Worm (Caenorhabditis elegans) whole organism, early embryonic: ENCODE measurements around the gene pfk-1.2.

Experiments
- B0310.2 ChIP-seq: sonication (generic microtip); optimal IDR thresholded peaks from 2 replicates; lab custom pipeline; 2016; ENCODE audit warnings: mild to moderate bottlenecking, missing genetic modification characterization, missing compliant biosample characterization
- F13C5.2 ChIP-seq: sonication (generic microtip); optimal IDR thresholded peaks from 2 replicates; lab custom pipeline; 2017; ENCODE audit warnings: mild to moderate bottlenecking, missing genetic modification characterization, inconsistent platforms, missing compliant biosample characterization
- aly-1 ChIP-seq: sonication (generic microtip); optimal IDR thresholded peaks from 2 replicates; lab custom pipeline; 2016; ENCODE audit warnings: missing genetic modification characterization, missing compliant biosample characterization
- ama-1 ChIP-seq: fragments of 150-350 bp; optimal IDR thresholded peaks from 2 replicates; lab custom pipeline; 2014
- ceh-13 ChIP-seq: fragments of 200-800 bp; sonication (Bioruptor generic); optimal IDR thresholded peaks from 2 replicates; lab custom pipeline; 2018; ENCODE audit warnings: mild to moderate bottlenecking, missing genetic modification characterization, missing compliant biosample characterization
- ceh-36 ChIP-seq: sonication (generic microtip); optimal IDR thresholded peaks from 2 replicates; lab custom pipeline; 2016; ENCODE audit warnings: missing genetic modification characterization, inconsistent platforms, missing compliant biosample characterization
- ets-7 ChIP-seq: sonication (generic microtip); optimal IDR thresholded peaks from 2 replicates; lab custom pipeline; 2016; ENCODE audit warnings: missing genotype, missing genetic modification characterization, missing compliant biosample characterization
- flt-1 ChIP-seq: fragments of 200-800 bp; sonication (Bioruptor generic); IDR thresholded peaks from 2 replicates; pipeline ENCODE4 v1.3.6; 2022; ENCODE audit warnings: missing genetic modification characterization, missing compliant biosample characterization
- hmbx-1 ChIP-seq: sonication (generic microtip); optimal IDR thresholded peaks from 2 replicates; lab custom pipeline; 2016; ENCODE audit warnings: mild to moderate bottlenecking, missing genetic modification characterization, missing compliant biosample characterization
- hmg-4 ChIP-seq: fragments of 200-800 bp; sonication (Bioruptor generic); optimal IDR thresholded peaks from 2 replicates; lab custom pipeline; 2018; ENCODE audit warnings: mild to moderate bottlenecking, missing genetic modification characterization, missing compliant biosample characterization
- hnd-1 ChIP-seq: sonication (generic microtip); optimal IDR thresholded peaks from 2 replicates; lab custom pipeline; 2016; ENCODE audit warnings: missing genetic modification characterization, missing compliant biosample characterization
- pes-1 ChIP-seq: fragments of 200-800 bp; sonication (Bioruptor generic); IDR thresholded peaks from 2 replicates; pipeline ENCODE4 v1.3.6; 2022; ENCODE audit warnings: missing genetic modification reagents, missing genetic modification characterization, missing compliant biosample characterization
- scrt-1 ChIP-seq: fragments of 200-800 bp; sonication (Bioruptor generic); IDR thresholded peaks from 2 replicates; pipeline ENCODE4 v1.3.6; 2022; ENCODE audit warnings: missing genetic modification characterization, missing compliant biosample characterization
- sea-1 ChIP-seq: fragments of 200-800 bp; sonication (Bioruptor generic); conservative IDR thresholded peaks from 2 replicates; pipeline ENCODE4 v1.3.6; 2022; ENCODE audit warnings: missing genetic modification characterization, missing compliant biosample characterization
- tbx-11 ChIP-seq: fragments of 200-800 bp; sonication (Bioruptor generic); IDR thresholded peaks from 2 replicates; pipeline ENCODE4 v1.3.6; 2022; ENCODE audit warnings: missing genetic modification characterization, missing compliant biosample characterization
- tbx-37 ChIP-seq: fragments of 200-800 bp; sonication (Bioruptor generic); conservative IDR thresholded peaks from 2 replicates; pipeline ENCODE4 v1.3.6; 2022; ENCODE audit warnings: missing genetic modification reagents, missing genetic modification characterization, missing compliant biosample characterization
- tra-4 ChIP-seq: sonication (generic microtip); optimal IDR thresholded peaks from 2 replicates; lab custom pipeline; 2017; ENCODE audit warnings: missing genetic modification characterization, missing compliant biosample characterization

The pfk-1.2 gene

ce11 chrV:9531477-9531876 is at the start of gene pfk-1.2, which contains the start of gene C50F4.10:
Gene pfk-1.2, plus strand, starts transcription at chrV:9531801.
Gene C50F4.10, minus strand, starts transcription at chrV:9531577.
- TF ChIP-seq flt-1 (GFP tag; lab: Robert Waterston, UW) (no peak), ceh-13 (GFP tag; lab: Kevin White, UChicago) (no peak), tbx-11 (no peak), tra-4 (tag; lab: Kevin White, UChicago) (no peak), B0310.2 (no peak), aly-1 (tag; lab: Kevin White, UChicago) (no peak), hmg-4 (GFP tag; lab: Kevin White, UChicago) (no peak), ets-7 (no peak)

- TF ChIP-seq flt-1 (GFP tag; lab: Robert Waterston, UW) (no peak), B0310.2 (no peak), tra-4 (tag; lab: Kevin White, UChicago) (no peak)
Observed at ce11 chrV:9483738-9484256, 47.8 kb upstream of the pfk-1.2 start, which contains the start of gene K06A4.2. Gene K06A4.2, plus strand, starts transcription at chrV:9484206.

- TF ChIP-seq tra-4 (tag; lab: Kevin White, UChicago), result no peak
Observed at ce11 chrV:9485508-9485907, 46.1 kb upstream of the pfk-1.2 start.

- TF ChIP-seq B0310.2 (no peak), hmg-4 (GFP tag; lab: Kevin White, UChicago) (no peak), tbx-37 (GFP tag; lab: Robert Waterston, UW) (no peak), ceh-36 (tag; lab: Kevin White, UChicago) (no peak), hnd-1 (tag; lab: Kevin White, UChicago) (no peak), F13C5.2 (tag; lab: Kevin White, UChicago) (no peak), ets-7 (no peak), aly-1 (tag; lab: Kevin White, UChicago) (no peak), tbx-11 (no peak), scrt-1 (GFP tag; lab: Robert Waterston, UW) (no peak), flt-1 (GFP tag; lab: Robert Waterston, UW) (no peak), ama-1 (lab: Kevin White, UChicago) (no peak)
Observed at ce11 chrV:9489411-9489810, 42.2 kb upstream of the pfk-1.2 start, which contains the start of gene K06A4.10. Gene K06A4.10, minus strand, starts transcription at chrV:9489800.

- TF ChIP-seq F13C5.2 (tag; lab: Kevin White, UChicago), result no peak
- no peak for TF ChIP-seq hmbx-1 (tag; lab: Kevin White, UChicago)
- TF ChIP-seq tbx-37 (GFP tag; lab: Robert Waterston, UW), result no peak
- no peak for TF ChIP-seq flt-1 (GFP tag; lab: Robert Waterston, UW)
- no peak for TF ChIP-seq ama-1 (lab: Kevin White, UChicago)
- no peak for TF ChIP-seq tbx-11
- no peak for TF ChIP-seq ets-7
- no peak for TF ChIP-seq aly-1 (tag; lab: Kevin White, UChicago)
- TF ChIP-seq ceh-13 (GFP tag; lab: Kevin White, UChicago), result no peak
- TF ChIP-seq tra-4 (tag; lab: Kevin White, UChicago), result no peak
Observed at ce11 chrV:9491440-9492160, 40.0 kb upstream of the pfk-1.2 start, which contains the start of gene K06A4.7. Gene K06A4.7, minus strand, starts transcription at chrV:9491490.

- no peak for TF ChIP-seq B0310.2
Observed at ce11 chrV:9492460-9492859, 39.1 kb upstream of the pfk-1.2 start.

ce11 chrV:9496742-9497141 is 34.9 kb upstream of the pfk-1.2 start, which contains the start of gene gsnl-1:
Gene gsnl-1, plus strand, starts transcription at chrV:9497042.
- TF ChIP-seq tra-4 (tag; lab: Kevin White, UChicago) (no peak), hnd-1 (tag; lab: Kevin White, UChicago) (no peak), pes-1 (no peak)

ce11 chrV:9499295-9499694 is 32.3 kb upstream of the pfk-1.2 start:
- TF ChIP-seq flt-1 (GFP tag; lab: Robert Waterston, UW), result no peak
- no peak for TF ChIP-seq hmg-4 (GFP tag; lab: Kevin White, UChicago)
- no peak for TF ChIP-seq tra-4 (tag; lab: Kevin White, UChicago)
- no peak for TF ChIP-seq ets-7
- no peak for TF ChIP-seq aly-1 (tag; lab: Kevin White, UChicago)

ce11 chrV:9500826-9501451 is 30.7 kb upstream of the pfk-1.2 start, which contains the start of gene swt-5:
Gene swt-5, plus strand, starts transcription at chrV:9501401.
- TF ChIP-seq ceh-36 (tag; lab: Kevin White, UChicago) (no peak), tbx-37 (GFP tag; lab: Robert Waterston, UW) (no peak), scrt-1 (GFP tag; lab: Robert Waterston, UW) (no peak), pes-1 (no peak), sea-1 (GFP tag; lab: Robert Waterston, UW) (no peak), B0310.2 (no peak), hmg-4 (GFP tag; lab: Kevin White, UChicago) (no peak), ets-7 (no peak), tbx-11 (no peak), aly-1 (tag; lab: Kevin White, UChicago) (no peak), F13C5.2 (tag; lab: Kevin White, UChicago) (no peak), hmbx-1 (tag; lab: Kevin White, UChicago) (no peak), hnd-1 (tag; lab: Kevin White, UChicago) (no peak), ceh-13 (GFP tag; lab: Kevin White, UChicago) (no peak), flt-1 (GFP tag; lab: Robert Waterston, UW) (no peak), ama-1 (lab: Kevin White, UChicago) (no peak), tra-4 (tag; lab: Kevin White, UChicago) (no peak)
